Worm (Caenorhabditis elegans): Measurements from ENCODE around the gene dhcr-24.

Gene dhcr-24

DNA sequence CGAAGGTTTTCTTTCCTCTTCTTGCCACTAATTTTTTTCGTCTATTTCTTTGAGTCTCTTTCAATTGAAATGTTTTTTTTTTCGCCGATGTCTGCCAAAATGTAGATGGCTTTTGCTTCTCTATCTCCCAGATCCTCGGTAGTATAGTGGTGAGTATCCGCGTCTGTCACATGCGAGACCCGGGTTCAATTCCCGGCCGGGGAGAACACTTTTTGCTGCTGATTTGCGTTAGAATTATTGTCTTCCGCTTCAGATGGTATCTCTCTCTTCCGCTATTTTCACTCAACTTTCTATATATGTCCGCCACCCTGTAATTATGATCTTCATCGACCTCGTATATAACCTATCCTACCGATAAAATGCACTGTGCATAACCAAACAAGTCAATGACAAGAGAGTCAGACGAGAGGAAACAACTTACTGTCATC, 10.5 kb downstream of the dhcr-24 start (continued):
- TF ChIP-seq aly-2 (tag; optimal IDR thresholded peaks at IDR 0.05) (peak; percentile 10), unc-30 (tag; optimal IDR thresholded peaks at IDR 0.05) (no peak), unc-86 (tag; optimal IDR thresholded peaks at IDR 0.05) (peak; percentile 36), isw-1 (GFP tag; IDR thresholded peaks at IDR 0.05) (no peak), unc-62 (GFP tag; optimal IDR thresholded peaks at IDR 0.05) (no peak), irx-1 (tag; optimal IDR thresholded peaks at IDR 0.05) (peak; percentile 80), sox-4 (tag; optimal IDR thresholded peaks at IDR 0.05) (peak; percentile 29), aha-1 (tag; optimal IDR thresholded peaks at IDR 0.05) (no peak), nhr-71 (tag; optimal IDR thresholded peaks at IDR 0.05) (peak; percentile 81), nhr-76 (tag; optimal IDR thresholded peaks at IDR 0.05) (no peak), C34B4.2 (tag; optimal IDR thresholded peaks at IDR 0.05) (no peak), nhr-237 (tag; optimal IDR thresholded peaks at IDR 0.05) (no peak), blmp-1 (tag; optimal IDR thresholded peaks at IDR 0.05) (peak; percentile 68), lin-14 (GFP tag; optimal IDR thresholded peaks at IDR 0.05) (peak; percentile 67), fkh-8 (tag; optimal IDR thresholded peaks at IDR 0.05) (peak; percentile 65), nhr-12 (tag; optimal IDR thresholded peaks at IDR 0.05) (no peak), pqm-1 (tag; optimal IDR thresholded peaks at IDR 0.05) (no peak), rnt-1 (tag; optimal IDR thresholded peaks at IDR 0.05) (peak; percentile 59), ztf-4 (tag; optimal IDR thresholded peaks at IDR 0.05) (no peak), lin-35 (GFP tag; optimal IDR thresholded peaks at IDR 0.05) (peak; percentile 38 to 77), lin-13 (GFP tag; optimal IDR thresholded peaks at IDR 0.05) (peak; percentile 2), efl-3 (GFP tag; optimal IDR thresholded peaks at IDR 0.05) (no peak), elt-2 (tag; optimal IDR thresholded peaks at IDR 0.05) (peak; percentile 45), dsc-1 (tag; optimal IDR thresholded peaks at IDR 0.05) (peak; percentile 83), ztf-11 (tag; optimal IDR thresholded peaks at IDR 0.05) (peak in 1 of 2 experiments; percentile 6), xbp-1 (tag; optimal IDR thresholded peaks at IDR 0.05) (peak; percentile 64), mab-9 (GFP tag; IDR thresholded peaks at IDR 0.05) (no peak), swsn-7 (tag; optimal IDR thresholded peaks at IDR 0.05) (peak; percentile 69), ceh-82 (tag; optimal IDR thresholded peaks at IDR 0.05) (peak; percentile 33 to 64 (median 59)), snu-23 (GFP tag; optimal IDR thresholded peaks at IDR 0.05) (peak; percentile 82), ama-1 (optimal IDR thresholded peaks at IDR 0.05) (no peak), hpl-2 (GFP tag; optimal IDR thresholded peaks at IDR 0.05) (no peak), nhr-90 (tag; optimal IDR thresholded peaks at IDR 0.05; ENCODE audit: poor library complexity) (peak; percentile 85), jun-1 (tag; optimal IDR thresholded peaks at IDR 0.05) (peak; percentile 63), lin-39 (tag; optimal IDR thresholded peaks at IDR 0.05) (no peak), dpl-1 (GFP tag; optimal IDR thresholded peaks at IDR 0.05) (peak in 1 of 3 experiments; percentile 18), nhr-47 (tag; optimal IDR thresholded peaks at IDR 0.05) (peak; percentile 82), Y116A8C.19 (tag; optimal IDR thresholded peaks at IDR 0.05; ENCODE audit: borderline replicate concordance) (no peak), hlh-4 (tag; optimal IDR thresholded peaks at IDR 0.05) (no peak), vab-15 (tag; optimal IDR thresholded peaks at IDR 0.05) (no peak), egl-13 (tag; optimal IDR thresholded peaks at IDR 0.05) (peak; percentile 61), ceh-8 (GFP tag; optimal IDR thresholded peaks at IDR 0.05) (no peak), zag-1 (tag; optimal IDR thresholded peaks at IDR 0.05) (no peak), C04F5.9 (tag; optimal IDR thresholded peaks at IDR 0.05) (no peak), elt-3 (tag; optimal IDR thresholded peaks at IDR 0.05) (peak in 2 of 6 experiments; percentile 53 to 56), mef-2 (tag; optimal IDR thresholded peaks at IDR 0.05) (peak; percentile 61), F16B12.6 (tag; optimal IDR thresholded peaks at IDR 0.05) (no peak), skn-1 (tag; optimal IDR thresholded peaks at IDR 0.05) (peak; percentile 95), alr-1 (tag; optimal IDR thresholded peaks at IDR 0.05; ENCODE audit: borderline replicate concordance) (no peak), lir-3 (tag; optimal IDR thresholded peaks at IDR 0.05; ENCODE audit: poor library complexity) (peak; percentile 41), lin-15B (tag; optimal IDR thresholded peaks at IDR 0.05) (no peak), nhr-20 (tag; optimal IDR thresholded peaks at IDR 0.05) (peak; percentile 75), C16A3.4 (tag; optimal IDR thresholded peaks at IDR 0.05) (peak; percentile 57)

All from whole organism, L1 larva.